Worm (Caenorhabditis elegans) whole organism, midembryonic: ENCODE results near the gene hmg-11.

ENCODE experiments used
- T22C8.4 ChIP-seq: fragments of 200-800 bp; sonication (Bioruptor generic); IDR thresholded peaks from 2 replicates; pipeline ENCODE4 v1.3.6; 2022; ENCODE audit warnings: missing genetic modification characterization, missing compliant biosample characterization
- flt-1 ChIP-seq: fragments of 200-800 bp; sonication (Bioruptor generic); IDR thresholded peaks from 2 replicates; pipeline ENCODE4 v1.3.6; 2022; ENCODE audit warnings: missing genetic modification characterization, missing compliant biosample characterization
- klf-2 ChIP-seq: fragments of 200-800 bp; sonication (Bioruptor generic); conservative IDR thresholded peaks from 2 replicates; pipeline ENCODE4 v1.3.6; 2022; ENCODE audit warnings: missing genetic modification reagents, missing genetic modification characterization, missing compliant biosample characterization
- med-1 ChIP-seq: sonication (generic microtip); optimal IDR thresholded peaks from 2 replicates; lab custom pipeline; 2017; ENCODE audit warnings: missing genetic modification characterization, mild to moderate bottlenecking, missing compliant biosample characterization, antibody characterized with exemption, missing genetic modification reagents; ENCODE audit not compliant: insufficient read depth
- ztf-23 ChIP-seq: fragments of 200-800 bp; sonication (Bioruptor generic); IDR thresholded peaks from 2 replicates; pipeline ENCODE4 v1.3.6; 2022; ENCODE audit warnings: missing genetic modification reagents, missing genetic modification characterization, missing compliant biosample characterization

DNA sequence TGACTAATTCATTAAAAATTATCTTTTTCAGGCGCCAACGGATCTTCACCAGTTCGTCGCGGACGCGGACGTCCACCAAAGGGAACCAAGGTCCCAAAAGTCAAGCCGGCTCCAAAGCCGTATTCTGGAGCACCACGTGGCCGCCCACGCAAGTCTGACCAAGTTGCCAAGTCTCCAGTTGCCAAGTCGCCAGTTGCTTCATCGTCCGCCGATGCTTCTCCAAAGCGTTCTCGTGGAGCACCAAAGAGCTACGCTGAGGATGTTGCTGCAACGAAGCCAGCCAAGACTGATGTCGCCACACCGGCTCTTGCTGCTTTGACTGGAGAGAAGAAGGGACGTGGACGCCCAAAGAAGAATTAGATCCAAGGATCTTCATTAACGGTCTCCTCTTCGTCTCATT is 357 bp downstream of the hmg-11 start:
- TF ChIP-seq T22C8.4 (GFP tag; lab: Robert Waterston, UW), result no peak
- no peak for TF ChIP-seq klf-2 (GFP tag; lab: Robert Waterston, UW)
- no peak for TF ChIP-seq ztf-23 (GFP tag; lab: Robert Waterston, UW)
- TF ChIP-seq med-1 (GFP tag; lab: Kevin White, UChicago), result no peak
- no peak for TF ChIP-seq flt-1 (GFP tag; lab: Robert Waterston, UW)
